Worm (Caenorhabditis elegans) whole organism, young adult: ENCODE results near the gene lin-9.
A peak's percentile ranks its signal among the peaks of the same experiment; 100 is the strongest.

Source experiments
- B0336.3 ChIP-seq: fragments of 200-800 bp; sonication (Bioruptor generic); IDR thresholded peaks from 2 replicates; pipeline ENCODE4 v1.3.6; 2022; ENCODE audit warnings: missing genetic modification characterization, missing compliant biosample characterization
- C17E4.6 ChIP-seq: fragments of 200-800 bp; sonication (Bioruptor generic); IDR thresholded peaks from 2 replicates; pipeline ENCODE4 v1.3.6; 2022; ENCODE audit warnings: missing genetic modification reagents, missing genetic modification characterization, missing compliant biosample characterization
- F33H1.4 ChIP-seq: fragments of 200-800 bp; sonication (Bioruptor generic); IDR thresholded peaks from 2 replicates; pipeline ENCODE4 v1.3.6; 2022; ENCODE audit warnings: missing genetic modification reagents, missing genetic modification characterization, missing compliant biosample characterization
- F57A8.1 ChIP-seq: fragments of 200-800 bp; sonication (Bioruptor generic); optimal IDR thresholded peaks from 2 replicates; lab custom pipeline; 2018; ENCODE audit warnings: mild to moderate bottlenecking, missing genetic modification characterization, moderate library complexity, missing compliant biosample characterization
- K11D2.4 ChIP-seq: fragments of 200-800 bp; sonication (Bioruptor generic); IDR thresholded peaks from 2 replicates; pipeline ENCODE4 v1.3.6; 2022; ENCODE audit warnings: missing genetic modification reagents, missing genetic modification characterization, missing compliant biosample characterization
- K12H6.12 ChIP-seq: fragments of 200-800 bp; sonication (Bioruptor generic); optimal IDR thresholded peaks from 2 replicates; lab custom pipeline; 2018; ENCODE audit warnings: mild to moderate bottlenecking, missing genetic modification characterization, missing compliant biosample characterization
- Y56A3A.18 ChIP-seq: fragments of 200-800 bp; sonication (Bioruptor generic); IDR thresholded peaks from 2 replicates; pipeline ENCODE4 v1.3.6; 2022; ENCODE audit warnings: missing genetic modification reagents, missing genetic modification characterization, missing compliant biosample characterization
- Y95B8A.8 ChIP-seq: fragments of 200-800 bp; sonication (Bioruptor generic); IDR thresholded peaks from 2 replicates; pipeline ENCODE4 v1.3.6; 2022; ENCODE audit warnings: missing genetic modification reagents, missing genetic modification characterization, missing compliant biosample characterization
- ama-1 ChIP-seq, 3 experiments: fragments of 150-350 bp in 1 of 3; sonication (generic microtip) in 2 of 3; optimal IDR thresholded peaks; 2 replicates each; lab custom pipeline; 2014 to 2018; ENCODE audit warnings: missing biosample characterization in 2 of 3, missing genetic modification characterization in 2 of 3, missing genetic modification reagents in 2 of 3
- aptf-2 ChIP-seq: fragments of 200-800 bp; sonication (Bioruptor generic); conservative IDR thresholded peaks from 2 replicates; pipeline ENCODE4 v1.3.6; 2022; ENCODE audit warnings: missing genetic modification reagents, missing genetic modification characterization, missing compliant biosample characterization
- athp-1 ChIP-seq: sonication (generic microtip); optimal IDR thresholded peaks from 2 replicates; lab custom pipeline; 2017; ENCODE audit warnings: mild to moderate bottlenecking, missing genetic modification characterization, missing compliant biosample characterization
- attf-5 ChIP-seq: fragments of 200-800 bp; sonication (Bioruptor generic); optimal IDR thresholded peaks from 2 replicates; lab custom pipeline; 2018; ENCODE audit warnings: mild to moderate bottlenecking, missing genetic modification characterization, missing compliant biosample characterization
- attf-6 ChIP-seq: fragments of 200-800 bp; sonication (Bioruptor generic); IDR thresholded peaks from 2 replicates; pipeline ENCODE4 v1.3.6; 2022; ENCODE audit warnings: missing genetic modification reagents, missing genetic modification characterization, missing compliant biosample characterization
- bed-1 ChIP-seq: fragments of 200-800 bp; sonication (Bioruptor generic); IDR thresholded peaks from 2 replicates; pipeline ENCODE4 v1.3.6; 2022; ENCODE audit warnings: missing genetic modification reagents, missing genetic modification characterization, missing compliant biosample characterization
- cebp-1 ChIP-seq, 2 experiments: fragments of 200-800 bp in 1 of 2; sonication (Bioruptor generic) in 1 of 2; sonication (generic microtip) in 1 of 2; IDR thresholded peaks in 1 of 2; optimal IDR thresholded peaks in 1 of 2; 2 replicates each; pipeline versions ENCODE4 v1.3.6 to Lab custom; 2017 to 2022; ENCODE audit warnings: missing compliant biosample characterization in 2 of 2, missing genetic modification characterization in 2 of 2, mild to moderate bottlenecking in 1 of 2, missing genetic modification reagents in 1 of 2, moderate library complexity in 1 of 2
- ceh-79 ChIP-seq: sonication (generic microtip); optimal IDR thresholded peaks from 2 replicates; lab custom pipeline; 2017; ENCODE audit warnings: mild to moderate bottlenecking, missing genetic modification characterization, missing compliant biosample characterization
- egl-44 ChIP-seq: fragments of 200-800 bp; sonication (Bioruptor generic); IDR thresholded peaks from 2 replicates; pipeline ENCODE4 v1.3.6; 2022; ENCODE audit warnings: missing genetic modification reagents, missing genetic modification characterization, missing compliant biosample characterization
- egrh-3 ChIP-seq: fragments of 200-800 bp; sonication (Bioruptor generic); IDR thresholded peaks from 2 replicates; pipeline ENCODE4 v1.3.6; 2022; ENCODE audit warnings: missing genetic modification reagents, missing genetic modification characterization, missing compliant biosample characterization
- fkh-3 ChIP-seq: sonication (generic microtip); optimal IDR thresholded peaks from 2 replicates; lab custom pipeline; 2016; ENCODE audit warnings: mild to moderate bottlenecking, missing genetic modification characterization, missing compliant biosample characterization
- him-1 ChIP-seq: sonication (generic microtip); optimal IDR thresholded peaks from 2 replicates; lab custom pipeline; 2016; ENCODE audit warnings: missing genotype, missing genetic modification reagents, missing genetic modification characterization, missing compliant biosample characterization
- let-607 ChIP-seq, 2 experiments: fragments of 200-800 bp in 1 of 2; sonication (Bioruptor generic) in 1 of 2; sonication (generic microtip) in 1 of 2; optimal IDR thresholded peaks; 2 replicates each; lab custom pipeline; 2016 to 2018; ENCODE audit warnings: mild to moderate bottlenecking in 2 of 2, missing compliant biosample characterization in 2 of 2, missing genetic modification characterization in 2 of 2, moderate library complexity in 2 of 2, missing genotype in 1 of 2
- lin-40 ChIP-seq: sonication (generic microtip); optimal IDR thresholded peaks from 2 replicates; lab custom pipeline; 2016; ENCODE audit warnings: missing genetic modification characterization, mild to moderate bottlenecking, missing compliant biosample characterization, missing genotype, missing genetic modification reagents
- lsy-27 ChIP-seq: sonication (generic microtip); optimal IDR thresholded peaks from 2 replicates; lab custom pipeline; 2017; ENCODE audit warnings: missing genetic modification characterization, mild to moderate bottlenecking, missing compliant biosample characterization, antibody characterized with exemption, missing genotype, borderline replicate concordance; ENCODE audit not compliant: insufficient read depth
- madf-10 ChIP-seq: sonication (generic microtip); optimal IDR thresholded peaks from 2 replicates; lab custom pipeline; 2016; ENCODE audit warnings: mild to moderate bottlenecking, missing genetic modification characterization, missing compliant biosample characterization
- madf-3 ChIP-seq: fragments of 200-800 bp; sonication (Bioruptor generic); IDR thresholded peaks from 2 replicates; pipeline ENCODE4 v1.3.6; 2022; ENCODE audit warnings: missing genetic modification reagents, missing genetic modification characterization, missing compliant biosample characterization
- mcd-1 ChIP-seq: fragments of 200-800 bp; sonication (Bioruptor generic); IDR thresholded peaks from 2 replicates; pipeline ENCODE4 v1.3.6; 2022; ENCODE audit warnings: missing genetic modification reagents, missing genetic modification characterization, missing compliant biosample characterization
- mel-28 ChIP-seq: sonication (generic microtip); optimal IDR thresholded peaks from 2 replicates; lab custom pipeline; 2016; ENCODE audit warnings: borderline replicate concordance, mild to moderate bottlenecking, missing genetic modification characterization, missing compliant biosample characterization
- nfya-1 ChIP-seq: sonication (generic microtip); optimal IDR thresholded peaks from 2 replicates; lab custom pipeline; 2017; ENCODE audit warnings: antibody characterized with exemption, missing compliant biosample characterization, missing genetic modification characterization, borderline replicate concordance; ENCODE audit not compliant: insufficient read depth
- nfyb-1 ChIP-seq: fragments of 200-800 bp; sonication (Bioruptor generic); IDR thresholded peaks from 2 replicates; pipeline ENCODE4 v1.3.6; 2022; ENCODE audit warnings: missing genetic modification reagents, missing genetic modification characterization, missing compliant biosample characterization
- nhr-27 ChIP-seq: fragments of 200-800 bp; sonication (Bioruptor generic); optimal IDR thresholded peaks from 2 replicates; lab custom pipeline; 2018; ENCODE audit warnings: mild to moderate bottlenecking, missing genetic modification characterization, moderate library complexity, missing compliant biosample characterization
- nhr-80 ChIP-seq: sonication (generic microtip); optimal IDR thresholded peaks from 2 replicates; lab custom pipeline; 2016; ENCODE audit warnings: missing genetic modification characterization, missing compliant biosample characterization
- rec-8 ChIP-seq, 2 experiments: sonication (generic microtip); optimal IDR thresholded peaks; 2 replicates each; lab custom pipeline; 2016; ENCODE audit warnings: mild to moderate bottlenecking in 2 of 2, missing genetic modification characterization in 2 of 2, missing genetic modification reagents in 2 of 2, missing genotype in 2 of 2, missing biosample characterization in 1 of 2, missing compliant biosample characterization in 1 of 2, moderate library complexity in 1 of 2
- repo-1 ChIP-seq: sonication (generic microtip); optimal IDR thresholded peaks from 2 replicates; lab custom pipeline; 2017; ENCODE audit warnings: mild to moderate bottlenecking, missing genetic modification characterization, missing compliant biosample characterization
- rpc-1 ChIP-seq, 2 experiments: fragments of 150-350 bp in 1 of 2; sonication (generic microtip) in 1 of 2; optimal IDR thresholded peaks; 2 replicates each; lab custom pipeline; 2014 to 2018; ENCODE audit warnings: missing biosample characterization in 1 of 2, missing genetic modification characterization in 1 of 2, missing genetic modification reagents in 1 of 2, missing genotype in 1 of 2
- snpc-3.4 ChIP-seq: sonication (generic microtip); optimal IDR thresholded peaks from 2 replicates; lab custom pipeline; 2017; ENCODE audit warnings: missing genetic modification characterization, mild to moderate bottlenecking, missing compliant biosample characterization, antibody characterized with exemption, moderate library complexity, missing genotype, missing genetic modification reagents
- snpc-4 ChIP-seq, 5 experiments: fragments of 150-350 bp in 1 of 5; sonication (generic microtip) in 4 of 5; optimal IDR thresholded peaks; 2 replicates each; lab custom pipeline; 2014 to 2018; ENCODE audit warnings: missing genetic modification characterization in 5 of 5, missing biosample characterization in 3 of 5, antibody characterized with exemption in 2 of 5, mild to moderate bottlenecking in 2 of 5, missing compliant biosample characterization in 2 of 5, missing genotype in 2 of 5, moderate library complexity in 2 of 5, missing genetic modification reagents in 1 of 5
- tbp1 ChIP-seq: fragments of 200-800 bp; sonication (Bioruptor generic); optimal IDR thresholded peaks from 2 replicates; lab custom pipeline; 2018; ENCODE audit warnings: mild to moderate bottlenecking, missing genetic modification characterization, missing compliant biosample characterization
- tlf-1 ChIP-seq: fragments of 200-800 bp; sonication (Bioruptor generic); optimal IDR thresholded peaks from 2 replicates; lab custom pipeline; 2018; ENCODE audit warnings: mild to moderate bottlenecking, missing genetic modification characterization, missing compliant biosample characterization
- unc-62 ChIP-seq: fragments of 150-350 bp; optimal IDR thresholded peaks from 2 replicates; lab custom pipeline; 2014; ENCODE audit warnings: missing biosample characterization, missing genetic modification reagents, missing genetic modification characterization
- zfh-2 ChIP-seq: fragments of 200-800 bp; sonication (Bioruptor generic); conservative IDR thresholded peaks from 2 replicates; pipeline ENCODE4 v1.3.6; 2022; ENCODE audit warnings: missing genetic modification reagents, missing genetic modification characterization, missing compliant biosample characterization
- zim-3 ChIP-seq: sonication (generic microtip); optimal IDR thresholded peaks from 2 replicates; lab custom pipeline; 2017; ENCODE audit warnings: mild to moderate bottlenecking, missing genetic modification characterization, moderate library complexity, missing compliant biosample characterization
- ztf-26 ChIP-seq: sonication (generic microtip); optimal IDR thresholded peaks from 2 replicates; lab custom pipeline; 2017; ENCODE audit warnings: missing genetic modification characterization, missing compliant biosample characterization

Gene lin-9

ce11 chrIII:8869663-8870062, 34.3 kb downstream of the lin-9 start:
- TF ChIP-seq attf-6 (GFP tag; lab: Robert Waterston, UW) (no peak), nfya-1 (tag; lab: Kevin White, UChicago) (no peak), athp-1 (tag; lab: Kevin White, UChicago) (no peak)
- TF ChIP-seq, all 124 proteins: peak for 0

- TF ChIP-seq cebp-1 (GFP tag; IDR thresholded peaks at IDR 0.05; lab: Robert Waterston, UW) (peak; percentile 96), cebp-1 (tag; optimal IDR thresholded peaks at IDR 0.05; lab: Kevin White, UChicago) (peak; percentile 97), K11D2.4 (GFP tag; lab: Robert Waterston, UW) (no peak), rpc-1 (optimal IDR thresholded peaks at IDR 0.05; lab: Kevin White, UChicago) (no peak), rpc-1 (tag; optimal IDR thresholded peaks at IDR 0.05; lab: Kevin White, UChicago) (no peak), snpc-4 (GFP tag; optimal IDR thresholded peaks at IDR 0.05; lab: Kevin White, UChicago) (no peak), snpc-4 (tag; optimal IDR thresholded peaks at IDR 0.05; lab: Kevin White, UChicago) (peak in 1 of 4 experiments; percentile 15), rec-8 (tag; optimal IDR thresholded peaks at IDR 0.05; lab: Kevin White, UChicago) (no peak), lsy-27 (tag; lab: Kevin White, UChicago) (no peak), athp-1 (tag; lab: Kevin White, UChicago) (no peak), repo-1 (tag; lab: Kevin White, UChicago) (no peak), C17E4.6 (GFP tag; lab: Robert Waterston, UW) (no peak), ceh-79 (no peak), snpc-3.4 (no peak), Y56A3A.18 (GFP tag; lab: Robert Waterston, UW) (peak; percentile 56; the same call in 1 of the 2 replicates), lin-40 (peak; percentile 40), F57A8.1 (GFP tag; lab: Kevin White, UChicago) (no peak), zim-3 (peak; percentile 75), ztf-26 (tag; lab: Kevin White, UChicago) (no peak), let-607 (tag; optimal IDR thresholded peaks at IDR 0.05; lab: Kevin White, UChicago) (peak in 1 of 2 experiments; percentile 21), unc-62 (GFP tag; lab: Kevin White, UChicago) (peak; percentile 31), Y95B8A.8 (GFP tag; lab: Robert Waterston, UW) (no peak), K12H6.12 (tag; lab: Kevin White, UChicago) (no peak), mcd-1 (GFP tag; lab: Robert Waterston, UW) (no peak), him-1 (tag; lab: Kevin White, UChicago) (no peak), egrh-3 (GFP tag; lab: Robert Waterston, UW) (no peak), mel-28 (tag; lab: Kevin White, UChicago) (no peak), nfyb-1 (GFP tag; lab: Robert Waterston, UW) (no peak), nhr-80 (tag; lab: Kevin White, UChicago) (peak; percentile 90), ama-1 (optimal IDR thresholded peaks at IDR 0.05; lab: Kevin White, UChicago) (no peak), ama-1 (GFP tag; optimal IDR thresholded peaks at IDR 0.05; lab: Kevin White, UChicago) (no peak), bed-1 (GFP tag; lab: Robert Waterston, UW) (no peak), F33H1.4 (GFP tag; lab: Robert Waterston, UW) (no peak), egl-44 (GFP tag; lab: Robert Waterston, UW) (no peak), madf-10 (tag; lab: Kevin White, UChicago) (no peak), tbp1 (peak; percentile 46), zfh-2 (no peak), B0336.3 (GFP tag; lab: Robert Waterston, UW) (no peak), madf-3 (GFP tag; lab: Robert Waterston, UW) (no peak), attf-5 (GFP tag; lab: Kevin White, UChicago) (peak; percentile 39), nhr-27 (tag; lab: Kevin White, UChicago) (no peak), fkh-3 (tag; lab: Kevin White, UChicago) (no peak), tlf-1 (GFP tag; lab: Kevin White, UChicago) (no peak), aptf-2 (GFP tag; lab: Robert Waterston, UW) (0 out of 2 replicates have a peak, but pooled peaks have one; percentile 46)
These were observed 35.8 kb downstream of the lin-9 start for ce11 chrIII:8867922-8868655.
